Fruit fly (Drosophila melanogaster) whole organism, embryonic: ENCODE measurements around the gene Pdh.
A peak's percentile ranks its signal among the peaks of the same experiment; 100 is the strongest.

Experiments used
- Atf3 ChIP-seq: fragments of 200-800 bp; sonication (Bioruptor generic); optimal IDR thresholded peaks from 3 replicates; lab custom pipeline; 2016; ENCODE audit warnings: missing biosample characterization, missing genetic modification characterization
- Atf6 ChIP-seq: fragments of 200-800 bp; sonication (Bioruptor generic); IDR thresholded peaks from 2 replicates; pipeline ENCODE4 v1.3.6; 2022; ENCODE audit warnings: missing biosample characterization, missing genetic modification characterization
- Bteb2 ChIP-seq: fragments of 200-800 bp; sonication (Bioruptor generic); optimal IDR thresholded peaks from 2 replicates; lab custom pipeline; 2016; ENCODE audit warnings: missing biosample characterization, missing genetic modification characterization
- CG10321 ChIP-seq: fragments of 200-800 bp; sonication (Bioruptor generic); IDR thresholded peaks from 2 replicates; pipeline ENCODE4 v1.3.6; 2022; ENCODE audit warnings: missing biosample characterization, missing genetic modification characterization
- CG12769 ChIP-seq: fragments of 200-800 bp; sonication (Bioruptor generic); optimal IDR thresholded peaks from 2 replicates; lab custom pipeline; 2019; ENCODE audit warnings: missing biosample characterization, mild to moderate bottlenecking, missing genetic modification characterization, moderate library complexity
- CG13123 ChIP-seq: fragments of 200-800 bp; sonication (Bioruptor generic); optimal IDR thresholded peaks from 2 replicates; lab custom pipeline; 2016; ENCODE audit warnings: missing biosample characterization, missing genetic modification characterization
- CG13624 ChIP-seq: fragments of 200-800 bp; sonication (Bioruptor generic); optimal IDR thresholded peaks from 2 replicates; lab custom pipeline; 2016; ENCODE audit warnings: missing biosample characterization, missing genetic modification characterization
- CG15269 ChIP-seq: fragments of 200-800 bp; sonication (Bioruptor generic); optimal IDR thresholded peaks from 2 replicates; lab custom pipeline; 2018; ENCODE audit warnings: missing biosample characterization, mild to moderate bottlenecking, missing genetic modification characterization, moderate library complexity
- CG15514 ChIP-seq: fragments of 200-800 bp; sonication (Bioruptor generic); optimal IDR thresholded peaks from 3 replicates; lab custom pipeline; 2017; ENCODE audit warnings: missing biosample characterization, missing genetic modification characterization, mild to moderate bottlenecking, moderate library complexity, missing genetic modification reagents
- CG1603 ChIP-seq: fragments of 200-800 bp; sonication (Bioruptor generic); optimal IDR thresholded peaks from 2 replicates; lab custom pipeline; 2019; ENCODE audit warnings: missing biosample characterization, mild to moderate bottlenecking, missing genetic modification characterization, moderate library complexity
- CG16863 ChIP-seq: fragments of 200-800 bp; sonication (Bioruptor generic); optimal IDR thresholded peaks from 3 replicates; lab custom pipeline; 2016; ENCODE audit warnings: missing biosample characterization, missing genetic modification characterization
- CG17328 ChIP-seq: fragments of 200-800 bp; sonication (Bioruptor generic); IDR thresholded peaks from 2 replicates; pipeline ENCODE4 v1.3.6; 2022; ENCODE audit warnings: missing biosample characterization, missing genetic modification characterization
- CG17359 ChIP-seq: fragments of 200-800 bp; sonication (Bioruptor generic); optimal IDR thresholded peaks from 3 replicates; lab custom pipeline; 2018; ENCODE audit warnings: missing biosample characterization, mild to moderate bottlenecking, missing genetic modification characterization, moderate library complexity
- CG17568 ChIP-seq: fragments of 200-800 bp; sonication (Bioruptor generic); optimal IDR thresholded peaks from 2 replicates; lab custom pipeline; 2018; ENCODE audit warnings: missing biosample characterization, mild to moderate bottlenecking, missing genetic modification characterization, moderate library complexity
- CG18619 ChIP-seq: fragments of 200-800 bp; sonication (Bioruptor generic); optimal IDR thresholded peaks from 3 replicates; lab custom pipeline; 2017; ENCODE audit warnings: missing biosample characterization, mild to moderate bottlenecking, missing genetic modification characterization
- CG18764 ChIP-seq: fragments of 200-800 bp; sonication (Bioruptor generic); optimal IDR thresholded peaks from 3 replicates; lab custom pipeline; 2016; ENCODE audit warnings: missing biosample characterization, missing genetic modification characterization
- CG31388 ChIP-seq: fragments of 200-800 bp; sonication (Bioruptor generic); optimal IDR thresholded peaks from 2 replicates; lab custom pipeline; 2016; ENCODE audit warnings: missing biosample characterization, missing genetic modification characterization
- CG33213 ChIP-seq: fragments of 200-800 bp; sonication (Bioruptor generic); optimal IDR thresholded peaks from 3 replicates; lab custom pipeline; 2016; ENCODE audit warnings: missing biosample characterization, missing genetic modification characterization
- CG4328 ChIP-seq: fragments of 200-800 bp; sonication (Bioruptor generic); optimal IDR thresholded peaks from 3 replicates; lab custom pipeline; 2017; ENCODE audit warnings: missing biosample characterization, missing genetic modification reagents, missing genetic modification characterization
- CG4820 ChIP-seq: fragments of 200-800 bp; sonication (Bioruptor generic); optimal IDR thresholded peaks from 3 replicates; lab custom pipeline; 2016; ENCODE audit warnings: missing biosample characterization, missing genetic modification characterization
- CG6254 ChIP-seq: fragments of 200-800 bp; sonication (Bioruptor generic); optimal IDR thresholded peaks from 3 replicates; lab custom pipeline; 2017; ENCODE audit warnings: mild to moderate bottlenecking, missing biosample characterization, missing genetic modification reagents, missing genetic modification characterization
- CG9215 ChIP-seq: fragments of 200-800 bp; sonication (Bioruptor generic); IDR thresholded peaks from 2 replicates; pipeline ENCODE4 v1.3.6; 2022; ENCODE audit warnings: missing biosample characterization, missing genetic modification characterization
- CG9932 ChIP-seq: fragments of 200-800 bp; sonication (Bioruptor generic); IDR thresholded peaks from 2 replicates; pipeline ENCODE4 v1.3.6; 2022; ENCODE audit warnings: missing biosample characterization, missing genetic modification characterization
- Camta ChIP-seq: fragments of 200-800 bp; sonication (Bioruptor generic); optimal IDR thresholded peaks from 2 replicates; lab custom pipeline; 2016; ENCODE audit warnings: missing biosample characterization, missing genetic modification characterization
- Dfd ChIP-seq, 2 experiments: fragments of >200 bp; optimal IDR thresholded peaks; 2 replicates each; lab custom pipeline; 2017; ENCODE audit warnings: missing biosample characterization in 2 of 2, missing genetic modification characterization in 2 of 2
- E2f1 ChIP-seq: fragments of 200-800 bp; sonication (Bioruptor generic); IDR thresholded peaks from 2 replicates; pipeline ENCODE4 v1.3.6; 2022; ENCODE audit warnings: missing biosample characterization, missing genetic modification characterization
- Ets97D ChIP-seq: fragments of 200-800 bp; sonication (Bioruptor generic); optimal IDR thresholded peaks from 3 replicates; lab custom pipeline; 2016; ENCODE audit warnings: missing biosample characterization, missing genetic modification characterization
- Gug ChIP-seq: fragments of 200-800 bp; sonication (Bioruptor generic); IDR thresholded peaks from 4 replicates; pipeline ENCODE4 v1.3.6; 2022; ENCODE audit warnings: missing biosample characterization, missing genetic modification characterization
- Hr51 ChIP-seq, 2 experiments: fragments of 200-800 bp; sonication (Bioruptor generic); optimal IDR thresholded peaks; 2 replicates in 1 of 2; 3 replicates in 1 of 2; lab custom pipeline; 2016 to 2018; ENCODE audit warnings: missing biosample characterization in 2 of 2, missing genetic modification characterization in 2 of 2, mild to moderate bottlenecking in 1 of 2, moderate library complexity in 1 of 2
- Myb ChIP-seq: fragments of 200-800 bp; sonication (Bioruptor generic); optimal IDR thresholded peaks from 2 replicates; lab custom pipeline; 2016; ENCODE audit warnings: missing biosample characterization, missing genetic modification characterization
- Nf-YB ChIP-seq: fragments of 200-800 bp; sonication (Bioruptor generic); optimal IDR thresholded peaks from 3 replicates; lab custom pipeline; 2019; ENCODE audit warnings: missing biosample characterization, mild to moderate bottlenecking, missing genetic modification characterization, moderate library complexity
- Oaz ChIP-seq: fragments of 200-800 bp; sonication (Bioruptor generic); IDR thresholded peaks from 2 replicates; pipeline ENCODE4 v1.3.6; 2022; ENCODE audit warnings: missing biosample characterization, missing genetic modification characterization
- al ChIP-seq: fragments of 200-800 bp; sonication (Bioruptor generic); IDR thresholded peaks from 2 replicates; pipeline ENCODE4 v1.3.6; 2022; ENCODE audit warnings: missing biosample characterization, missing genetic modification characterization
- bigmax ChIP-seq: fragments of 200-800 bp; sonication (Bioruptor generic); optimal IDR thresholded peaks from 2 replicates; lab custom pipeline; 2018; ENCODE audit warnings: missing biosample characterization, mild to moderate bottlenecking, missing genetic modification characterization
- br ChIP-seq: fragments of >200 bp; optimal IDR thresholded peaks from 2 replicates; lab custom pipeline; 2017
- btn ChIP-seq: fragments of 200-800 bp; sonication (Bioruptor generic); optimal IDR thresholded peaks from 2 replicates; lab custom pipeline; 2016; ENCODE audit warnings: missing biosample characterization, missing genetic modification characterization
- cas ChIP-seq: fragments of 200-800 bp; sonication (Bioruptor generic); IDR thresholded peaks from 2 replicates; pipeline ENCODE4 v1.3.6; 2022; ENCODE audit warnings: missing biosample characterization, missing genetic modification characterization
- cato ChIP-seq: fragments of 200-800 bp; sonication (Bioruptor generic); optimal IDR thresholded peaks from 2 replicates; lab custom pipeline; 2016; ENCODE audit warnings: missing biosample characterization, missing genetic modification characterization, borderline replicate concordance
- ci ChIP-seq: fragments of 200-800 bp; sonication (Bioruptor generic); IDR thresholded peaks from 3 replicates; pipeline ENCODE4 v1.3.6; 2022; ENCODE audit warnings: missing biosample characterization, missing genetic modification characterization
- dm ChIP-seq: fragments of 200-800 bp; sonication (Bioruptor generic); optimal IDR thresholded peaks from 3 replicates; lab custom pipeline; 2016; ENCODE audit warnings: missing biosample characterization, missing genetic modification characterization
- esg ChIP-seq: fragments of 200-800 bp; sonication (Bioruptor generic); conservative IDR thresholded peaks from 2 replicates; pipeline ENCODE4 v1.3.6; 2022; ENCODE audit warnings: missing biosample characterization, missing genetic modification characterization
- gcm ChIP-seq: fragments of 200-800 bp; sonication (Bioruptor generic); optimal IDR thresholded peaks from 2 replicates; lab custom pipeline; 2019; ENCODE audit warnings: missing biosample characterization, mild to moderate bottlenecking, missing genetic modification characterization, moderate library complexity
- pho ChIP-seq: fragments of 200-800 bp; sonication (Bioruptor generic); optimal IDR thresholded peaks from 2 replicates; lab custom pipeline; 2016; ENCODE audit warnings: missing biosample characterization, missing genetic modification characterization
- rib ChIP-seq: fragments of 200-800 bp; sonication (Bioruptor generic); IDR thresholded peaks from 2 replicates; pipeline ENCODE4 v1.3.6; 2022; ENCODE audit warnings: missing biosample characterization, missing genetic modification characterization
- salm ChIP-seq: fragments of 200-800 bp; sonication (Bioruptor generic); optimal IDR thresholded peaks from 2 replicates; lab custom pipeline; 2018; ENCODE audit warnings: missing biosample characterization, mild to moderate bottlenecking, missing genetic modification characterization
- sna ChIP-seq: fragments of 200-800 bp; sonication (Bioruptor generic); IDR thresholded peaks from 2 replicates; pipeline ENCODE4 v1.3.6; 2022; ENCODE audit warnings: missing biosample characterization, missing genetic modification characterization; ENCODE audit not compliant: partially characterized antibody
- so ChIP-seq: fragments of 200-800 bp; sonication (Bioruptor generic); IDR thresholded peaks from 3 replicates; pipeline ENCODE4 v1.3.6; 2022; ENCODE audit warnings: missing biosample characterization, missing genetic modification characterization
- stc ChIP-seq: fragments of 200-800 bp; sonication (Bioruptor generic); IDR thresholded peaks from 2 replicates; pipeline ENCODE4 v1.3.6; 2022; ENCODE audit warnings: missing biosample characterization, missing genetic modification characterization
- tin ChIP-seq: fragments of 200-800 bp; sonication (Bioruptor generic); optimal IDR thresholded peaks from 3 replicates; lab custom pipeline; 2016; ENCODE audit warnings: missing biosample characterization, missing genetic modification characterization
- toy ChIP-seq: fragments of 200-800 bp; sonication (Bioruptor generic); IDR thresholded peaks from 2 replicates; pipeline ENCODE4 v1.3.6; 2022; ENCODE audit warnings: missing biosample characterization, missing genetic modification characterization
- ttk ChIP-seq: fragments of 200-800 bp; sonication (Bioruptor generic); IDR thresholded peaks from 2 replicates; pipeline ENCODE4 v2.1.2; 2022; ENCODE audit warnings: missing biosample characterization, missing genetic modification characterization

Gene Pdh

DNA sequence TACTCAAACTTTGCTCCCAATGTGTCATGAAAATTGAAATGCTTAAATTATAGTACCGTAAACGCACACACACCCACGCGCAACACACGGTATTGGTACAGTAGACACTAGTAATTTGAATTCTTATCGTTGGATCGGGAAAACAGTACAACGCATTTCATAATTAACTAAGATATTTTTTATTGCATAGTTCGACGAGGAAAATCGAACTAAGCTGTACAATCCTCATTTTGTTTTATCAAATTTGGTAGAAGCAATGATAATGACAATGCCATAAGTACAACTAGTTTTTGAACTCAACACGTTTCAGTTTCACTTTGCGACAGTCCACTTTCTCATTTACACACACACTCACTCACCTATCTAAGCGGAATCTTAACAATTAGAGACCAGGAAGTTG is 26.7 kb upstream of the Pdh start (continued):
- no peak for TF ChIP-seq Ets97D (GFP tag; lab: Kevin White, UChicago)
- TF ChIP-seq so (GFP tag; lab: Robert Waterston, UW), result 0 out of 3 replicates have a peak, but pooled peaks have one; percentile 33
- TF ChIP-seq CG13624 (GFP tag; lab: Kevin White, UChicago), result peak; percentile 71
- peak; percentile 13 to 71 for TF ChIP-seq Hr51 (GFP tag; optimal IDR thresholded peaks at IDR 0.05; lab: Kevin White, UChicago)
- TF ChIP-seq Oaz (GFP tag; lab: Robert Waterston, UW), result peak; percentile 27; the same call in 1 of the 2 replicates
- TF ChIP-seq CG9215 (GFP tag; lab: Robert Waterston, UW), result no peak; the same call in 1 of the 2 replicates
- TF ChIP-seq CG9932, result peak; percentile 79
- TF ChIP-seq CG10321 (GFP tag; lab: Robert Waterston, UW), result no peak
- peak; percentile 60; the same call in 1 of the 2 replicates for TF ChIP-seq toy (GFP tag; lab: Robert Waterston, UW)
- TF ChIP-seq CG13123 (GFP tag; lab: Kevin White, UChicago), result no peak
- TF ChIP-seq bigmax (GFP tag; lab: Kevin White, UChicago), result no peak
- peak; percentile 45 for TF ChIP-seq cato (GFP tag; lab: Kevin White, UChicago)
- TF ChIP-seq Bteb2, result peak; percentile 43
- 0 out of 2 replicates have a peak, but pooled peaks have one; percentile 44 for TF ChIP-seq ttk
- peak; percentile 29 for TF ChIP-seq CG17568 (GFP tag; lab: Kevin White, UChicago)
- TF ChIP-seq ci, result 0 out of 3 replicates have a peak, but pooled peaks have one; percentile 15
- TF ChIP-seq al, result peak; percentile 58
- TF ChIP-seq stc (GFP tag; lab: Robert Waterston, UW), result 0 out of 2 replicates have a peak, but pooled peaks have one; percentile 7
- peak; percentile 59 for TF ChIP-seq gcm (GFP tag; lab: Kevin White, UChicago)
- no peak for TF ChIP-seq CG17328 (GFP tag; lab: Robert Waterston, UW)
- TF ChIP-seq Nf-YB, result peak; percentile 1
- TF ChIP-seq br (lab: Kevin White, UChicago), result no peak
- peak; percentile 86 for TF ChIP-seq CG12769 (tag; lab: Kevin White, UChicago)
- peak; percentile 78 for TF ChIP-seq CG1603
- TF ChIP-seq Dfd (GFP tag; optimal IDR thresholded peaks at IDR 0.05; lab: Kevin White, UChicago), result no peak
- peak; percentile 9 for TF ChIP-seq CG33213 (GFP tag; lab: Kevin White, UChicago)
- no peak for TF ChIP-seq E2f1 (GFP tag; lab: Robert Waterston, UW)
- TF ChIP-seq CG15269 (tag; lab: Kevin White, UChicago), result peak; percentile 83
- TF ChIP-seq salm (tag; lab: Kevin White, UChicago), result no peak
- peak; percentile 27 for TF ChIP-seq CG4820 (GFP tag; lab: Kevin White, UChicago)
- TF ChIP-seq sna, result no peak
- peak; percentile 48; the same call in 1 of the 2 replicates for TF ChIP-seq esg (GFP tag; lab: Robert Waterston, UW)
- peak; percentile 59 for TF ChIP-seq pho (GFP tag; lab: Kevin White, UChicago)
- peak; percentile 58 for TF ChIP-seq CG4328
- TF ChIP-seq Gug (GFP tag; lab: Robert Waterston, UW), result peak; percentile 44; the same call in 2 of the 4 replicates
- peak; percentile 40 for TF ChIP-seq Camta
- peak; percentile 77 for TF ChIP-seq CG17359 (tag; lab: Kevin White, UChicago)
- TF ChIP-seq CG15514 (GFP tag; lab: Kevin White, UChicago), result peak; percentile 44
- no peak for TF ChIP-seq CG31388 (GFP tag; lab: Kevin White, UChicago)
- peak; percentile 63 for TF ChIP-seq CG18619 (GFP tag; lab: Kevin White, UChicago)
- TF ChIP-seq CG18764, result no peak
- no peak for TF ChIP-seq Myb (GFP tag; lab: Kevin White, UChicago)
- TF ChIP-seq dm, result peak; percentile 57
- TF ChIP-seq CG16863 (GFP tag; lab: Kevin White, UChicago), result peak; percentile 66
- TF ChIP-seq CG6254 (GFP tag; lab: Kevin White, UChicago), result no peak
- no peak for TF ChIP-seq cas
- peak; percentile 15 for TF ChIP-seq btn
- peak; percentile 63 for TF ChIP-seq tin (GFP tag; lab: Kevin White, UChicago)
- TF ChIP-seq Atf3, result peak; percentile 41
- 0 out of 2 replicates have a peak, but pooled peaks have one; percentile 38 for TF ChIP-seq rib (GFP tag; lab: Robert Waterston, UW)
- TF ChIP-seq Atf6, result peak; percentile 65; the same call in 1 of the 2 replicates
